Fruit fly (Drosophila melanogaster) whole organism, embryonic: ENCODE measurements around the gene Ilp6.

Experiments
- CG10147 ChIP-seq: fragments of 200-800 bp; sonication (Bioruptor generic); optimal IDR thresholded peaks from 2 replicates; lab custom pipeline; 2019; ENCODE audit warnings: missing biosample characterization, mild to moderate bottlenecking, missing genetic modification characterization, moderate library complexity
- CG1024 ChIP-seq: fragments of 200-800 bp; sonication (Bioruptor generic); IDR thresholded peaks from 2 replicates; pipeline ENCODE4 v1.3.6; 2022; ENCODE audit warnings: missing biosample characterization, missing genetic modification characterization
- CG10431 ChIP-seq: fragments of 200-800 bp; sonication (Bioruptor generic); optimal IDR thresholded peaks from 3 replicates; lab custom pipeline; 2018; ENCODE audit warnings: missing biosample characterization, mild to moderate bottlenecking, missing genetic modification characterization
- CG10959 ChIP-seq: fragments of 200-800 bp; sonication (Bioruptor generic); IDR thresholded peaks from 2 replicates; pipeline ENCODE4 v1.3.6; 2022; ENCODE audit warnings: missing biosample characterization, missing genetic modification characterization
- CG11723 ChIP-seq: fragments of 200-800 bp; sonication (Bioruptor generic); optimal IDR thresholded peaks from 2 replicates; lab custom pipeline; 2017; ENCODE audit warnings: missing biosample characterization, mild to moderate bottlenecking, missing genetic modification characterization
- CG17186 ChIP-seq: fragments of 200-800 bp; sonication (Bioruptor generic); optimal IDR thresholded peaks from 3 replicates; lab custom pipeline; 2017; ENCODE audit warnings: missing biosample characterization, missing genetic modification reagents, missing genetic modification characterization
- CG17385 ChIP-seq: fragments of 200-800 bp; sonication (Bioruptor generic); optimal IDR thresholded peaks from 3 replicates; lab custom pipeline; 2018; ENCODE audit warnings: missing biosample characterization, mild to moderate bottlenecking, missing genetic modification characterization
- CG17568 ChIP-seq: fragments of 200-800 bp; sonication (Bioruptor generic); optimal IDR thresholded peaks from 2 replicates; lab custom pipeline; 2018; ENCODE audit warnings: missing biosample characterization, mild to moderate bottlenecking, missing genetic modification characterization, moderate library complexity
- CG18764 ChIP-seq: fragments of 200-800 bp; sonication (Bioruptor generic); optimal IDR thresholded peaks from 3 replicates; lab custom pipeline; 2016; ENCODE audit warnings: missing biosample characterization, missing genetic modification characterization
- CG2875 ChIP-seq: fragments of 200-800 bp; sonication (Bioruptor generic); optimal IDR thresholded peaks from 2 replicates; lab custom pipeline; 2017; ENCODE audit warnings: missing biosample characterization, mild to moderate bottlenecking, missing genetic modification characterization, missing genetic modification reagents
- CG3163 ChIP-seq: fragments of 200-800 bp; sonication (Bioruptor generic); optimal IDR thresholded peaks from 3 replicates; lab custom pipeline; 2016; ENCODE audit warnings: missing biosample characterization, missing genetic modification characterization
- CG32767 ChIP-seq: fragments of 200-800 bp; sonication (Bioruptor generic); IDR thresholded peaks from 2 replicates; pipeline ENCODE4 v1.3.6; 2022; ENCODE audit warnings: missing biosample characterization, missing genetic modification characterization
- CG32772 ChIP-seq: fragments of 200-800 bp; sonication (Bioruptor generic); IDR thresholded peaks from 2 replicates; pipeline ENCODE4 v1.3.6; 2022; ENCODE audit warnings: missing biosample characterization, missing genetic modification characterization
- CG34376 ChIP-seq: fragments of 200-800 bp; sonication (Bioruptor generic); optimal IDR thresholded peaks from 2 replicates; lab custom pipeline; 2018; ENCODE audit warnings: missing biosample characterization, mild to moderate bottlenecking, missing genetic modification characterization
- CG42726 ChIP-seq: fragments of 200-800 bp; sonication (Bioruptor generic); IDR thresholded peaks from 2 replicates; pipeline ENCODE4 v1.3.6; 2022; ENCODE audit warnings: missing biosample characterization, missing genetic modification characterization; ENCODE audit not compliant: partially characterized antibody
- CG4282 ChIP-seq: fragments of 200-800 bp; sonication (Bioruptor generic); optimal IDR thresholded peaks from 2 replicates; lab custom pipeline; 2016; ENCODE audit warnings: missing biosample characterization, missing genetic modification characterization
- CG4328 ChIP-seq: fragments of 200-800 bp; sonication (Bioruptor generic); optimal IDR thresholded peaks from 3 replicates; lab custom pipeline; 2017; ENCODE audit warnings: missing biosample characterization, missing genetic modification reagents, missing genetic modification characterization
- CG8089 ChIP-seq: fragments of 200-800 bp; sonication (Bioruptor generic); optimal IDR thresholded peaks from 3 replicates; lab custom pipeline; 2016; ENCODE audit warnings: missing biosample characterization, missing genetic modification characterization
- CG8478 ChIP-seq: fragments of >200 bp; optimal IDR thresholded peaks from 2 replicates; lab custom pipeline; 2018
- CG9797 ChIP-seq: fragments of 200-800 bp; sonication (Bioruptor generic); optimal IDR thresholded peaks from 3 replicates; lab custom pipeline; 2018; ENCODE audit warnings: missing biosample characterization, mild to moderate bottlenecking, missing genetic modification characterization
- Dad ChIP-seq: fragments of 200-800 bp; sonication (Bioruptor generic); optimal IDR thresholded peaks from 3 replicates; lab custom pipeline; 2016; ENCODE audit warnings: missing biosample characterization, missing genetic modification characterization
- Dp ChIP-seq: fragments of 200-800 bp; sonication (Bioruptor generic); optimal IDR thresholded peaks from 2 replicates; lab custom pipeline; 2018; ENCODE audit warnings: missing biosample characterization, mild to moderate bottlenecking, missing genetic modification characterization, moderate library complexity
- ERR ChIP-seq: fragments of 200-800 bp; sonication (Bioruptor generic); optimal IDR thresholded peaks from 2 replicates; lab custom pipeline; 2016; ENCODE audit warnings: missing biosample characterization, missing genetic modification characterization
- Fer1 ChIP-seq: fragments of 200-800 bp; sonication (Bioruptor generic); optimal IDR thresholded peaks from 2 replicates; lab custom pipeline; 2017; ENCODE audit warnings: missing biosample characterization, mild to moderate bottlenecking, missing genetic modification characterization
- HmgZ ChIP-seq: fragments of 200-800 bp; sonication (Bioruptor generic); optimal IDR thresholded peaks from 2 replicates; lab custom pipeline; 2018; ENCODE audit warnings: missing biosample characterization, mild to moderate bottlenecking, missing genetic modification characterization
- MBD-R2 ChIP-seq: fragments of 200-800 bp; sonication (Bioruptor generic); IDR thresholded peaks from 2 replicates; pipeline ENCODE4 v1.3.6; 2022; ENCODE audit warnings: missing biosample characterization, missing genetic modification characterization
- Rfx ChIP-seq: fragments of 200-800 bp; sonication (Bioruptor generic); IDR thresholded peaks from 2 replicates; pipeline ENCODE4 v1.3.6; 2022; ENCODE audit warnings: missing biosample characterization, missing genetic modification characterization
- Rx ChIP-seq: fragments of 200-800 bp; sonication (Bioruptor generic); IDR thresholded peaks from 2 replicates; pipeline ENCODE4 v1.3.6; 2022; ENCODE audit warnings: missing biosample characterization, missing genetic modification characterization
- Sry-β ChIP-seq: fragments of 200-800 bp; sonication (Bioruptor generic); optimal IDR thresholded peaks from 2 replicates; lab custom pipeline; 2018; ENCODE audit warnings: missing biosample characterization, mild to moderate bottlenecking, missing genetic modification characterization, moderate library complexity
- chif ChIP-seq, 2 experiments: fragments of 200-800 bp; sonication (Bioruptor generic); optimal IDR thresholded peaks; 3 replicates each; lab custom pipeline; 2016; ENCODE audit warnings: missing biosample characterization in 2 of 2, missing genetic modification characterization in 2 of 2
- dm ChIP-seq: fragments of 200-800 bp; sonication (Bioruptor generic); optimal IDR thresholded peaks from 3 replicates; lab custom pipeline; 2016; ENCODE audit warnings: missing biosample characterization, missing genetic modification characterization
- emc ChIP-seq: fragments of 200-800 bp; sonication (Bioruptor generic); optimal IDR thresholded peaks from 2 replicates; lab custom pipeline; 2016; ENCODE audit warnings: missing biosample characterization, missing genetic modification characterization
- en ChIP-seq: fragments of 200-800 bp; sonication (Bioruptor generic); optimal IDR thresholded peaks from 2 replicates; lab custom pipeline; 2016; ENCODE audit warnings: missing biosample characterization, missing genetic modification characterization
- kah ChIP-seq: fragments of 200-800 bp; sonication (Bioruptor generic); optimal IDR thresholded peaks from 2 replicates; lab custom pipeline; 2018; ENCODE audit warnings: missing biosample characterization, mild to moderate bottlenecking, missing genetic modification characterization
- ken ChIP-seq: fragments of 200-800 bp; sonication (Bioruptor generic); IDR thresholded peaks from 3 replicates; pipeline ENCODE4 v1.3.6; 2022; ENCODE audit warnings: missing biosample characterization, missing genetic modification characterization
- lab ChIP-seq: fragments of 200-800 bp; sonication (Bioruptor generic); optimal IDR thresholded peaks from 3 replicates; lab custom pipeline; 2017; ENCODE audit warnings: missing biosample characterization, missing genetic modification characterization, mild to moderate bottlenecking, moderate library complexity, missing genetic modification reagents
- nau ChIP-seq: fragments of 200-800 bp; sonication (Bioruptor generic); optimal IDR thresholded peaks from 3 replicates; lab custom pipeline; 2017; ENCODE audit warnings: missing biosample characterization, mild to moderate bottlenecking, missing genetic modification characterization, missing genetic modification reagents
- pb ChIP-seq: fragments of 200-800 bp; sonication (Bioruptor generic); optimal IDR thresholded peaks from 3 replicates; lab custom pipeline; 2016; ENCODE audit warnings: missing biosample characterization, missing genetic modification characterization
- phol ChIP-seq: fragments of 200-800 bp; sonication (Bioruptor generic); optimal IDR thresholded peaks from 3 replicates; lab custom pipeline; 2018; ENCODE audit warnings: missing biosample characterization, mild to moderate bottlenecking, missing genetic modification characterization, moderate library complexity
- pzg ChIP-seq: fragments of 200-800 bp; sonication (Bioruptor generic); optimal IDR thresholded peaks from 3 replicates; lab custom pipeline; 2018; ENCODE audit warnings: missing biosample characterization, mild to moderate bottlenecking, missing genetic modification characterization, moderate library complexity
- ranshi ChIP-seq: fragments of 200-800 bp; sonication (Bioruptor generic); IDR thresholded peaks from 2 replicates; pipeline ENCODE4 v1.3.6; 2022; ENCODE audit warnings: missing biosample characterization, missing genetic modification characterization
- sc ChIP-seq, 3 experiments: fragments of >200 bp in 2 of 3; fragments of 200-800 bp in 1 of 3; sonication (Bioruptor generic) in 1 of 3; optimal IDR thresholded peaks; 2 replicates in 2 of 3; 3 replicates in 1 of 3; lab custom pipeline; 2017; ENCODE audit warnings: mild to moderate bottlenecking in 1 of 3, missing biosample characterization in 1 of 3, missing genetic modification characterization in 1 of 3, missing genetic modification reagents in 1 of 3
- scrt ChIP-seq: fragments of 200-800 bp; sonication (Bioruptor generic); optimal IDR thresholded peaks from 2 replicates; lab custom pipeline; 2018; ENCODE audit warnings: missing biosample characterization, mild to moderate bottlenecking, missing genetic modification characterization, moderate library complexity
- stwl ChIP-seq: fragments of 200-800 bp; sonication (Bioruptor generic); optimal IDR thresholded peaks from 3 replicates; lab custom pipeline; 2018; ENCODE audit warnings: missing biosample characterization, mild to moderate bottlenecking, missing genetic modification characterization, moderate library complexity
- tll ChIP-seq, 2 experiments: fragments of 200-800 bp in 1 of 2; fragments of >200 bp in 1 of 2; sonication (Bioruptor generic) in 1 of 2; optimal IDR thresholded peaks; 2 replicates each; lab custom pipeline; 2017 to 2019; ENCODE audit warnings: missing biosample characterization in 2 of 2, missing genetic modification characterization in 2 of 2, mild to moderate bottlenecking in 1 of 2, moderate library complexity in 1 of 2
- usp ChIP-seq: fragments of >200 bp; optimal IDR thresholded peaks from 2 replicates; lab custom pipeline; 2017; ENCODE audit warnings: missing biosample characterization, missing genetic modification characterization
- wdn ChIP-seq: fragments of 200-800 bp; sonication (Bioruptor generic); IDR thresholded peaks from 2 replicates; pipeline ENCODE4 v1.3.6; 2022; ENCODE audit warnings: missing biosample characterization, missing genetic modification characterization
- z ChIP-seq: fragments of 200-800 bp; sonication (Bioruptor generic); IDR thresholded peaks from 3 replicates; pipeline ENCODE4 v1.3.6; 2022; ENCODE audit warnings: missing biosample characterization, missing genetic modification characterization

Ilp6 gene

DNA sequence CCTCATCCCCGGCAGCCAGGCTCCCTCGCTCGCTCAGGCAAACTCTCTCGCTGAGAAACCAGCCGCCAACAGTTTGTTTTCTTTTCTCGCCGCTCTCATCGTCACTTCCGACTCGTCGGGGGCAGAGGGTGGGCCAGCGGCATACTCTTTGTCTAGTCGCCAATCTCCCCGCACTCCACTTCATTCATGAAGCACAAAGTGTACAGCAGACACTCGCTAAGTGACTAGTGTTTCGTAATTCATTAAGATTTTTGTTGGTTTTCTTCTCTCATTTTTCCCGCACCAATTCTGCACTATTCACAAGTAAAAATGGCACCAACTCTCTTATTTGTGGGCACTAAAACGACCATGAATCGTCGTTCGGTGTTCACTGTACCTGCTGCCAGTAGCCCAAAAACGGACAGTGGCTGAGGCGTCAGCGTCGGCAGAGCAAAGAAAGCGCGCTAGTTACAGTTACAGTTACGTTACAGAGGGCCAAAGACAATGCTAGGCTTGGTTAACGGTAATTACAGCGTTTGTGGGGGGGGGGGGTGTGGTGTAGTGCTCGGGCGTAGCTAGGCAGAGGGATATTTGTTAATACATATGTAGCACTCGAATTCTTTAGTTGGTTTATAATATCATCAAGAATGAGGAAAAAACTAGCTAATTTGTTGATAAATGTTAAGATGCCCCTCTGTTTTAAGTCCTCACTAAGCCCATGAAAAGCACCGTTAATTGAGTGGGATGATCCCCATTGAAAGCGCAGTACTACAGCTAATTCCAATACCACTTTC lies 36.8 kb downstream of the Ilp6 start (continued):
- TF ChIP-seq CG2875 (GFP tag; lab: Kevin White, UChicago), result peak; percentile 99
- peak; percentile 92 for TF ChIP-seq CG34376
- TF ChIP-seq Dp, result peak; percentile 37
- TF ChIP-seq ERR (GFP tag; lab: Kevin White, UChicago), result peak; percentile 98
- TF ChIP-seq CG18764 (GFP tag; lab: Kevin White, UChicago), result peak; percentile 98
- TF ChIP-seq sc (optimal IDR thresholded peaks at IDR 0.05; lab: Kevin White, UChicago), result no peak
- peak; percentile 98 for TF ChIP-seq sc (GFP tag; optimal IDR thresholded peaks at IDR 0.05; lab: Kevin White, UChicago)
- peak; percentile 98 for TF ChIP-seq CG32767 (GFP tag; lab: Robert Waterston, UW)
- peak; percentile 60 for TF ChIP-seq CG9797 (GFP tag; lab: Kevin White, UChicago)
- peak; percentile 89 for TF ChIP-seq CG4328 (GFP tag; lab: Kevin White, UChicago)
- TF ChIP-seq CG10431 (GFP tag; lab: Kevin White, UChicago), result peak; percentile 95
- TF ChIP-seq CG8089 (GFP tag; lab: Kevin White, UChicago), result peak; percentile 99
- peak; percentile 98 for TF ChIP-seq en (GFP tag; lab: Kevin White, UChicago)
- TF ChIP-seq chif (GFP tag; optimal IDR thresholded peaks at IDR 0.05; lab: Kevin White, UChicago), result peak; percentile 99
- TF ChIP-seq pzg (GFP tag; lab: Kevin White, UChicago), result peak; percentile 33
- peak; percentile 99 for TF ChIP-seq ken (GFP tag; lab: Robert Waterston, UW)
- peak; percentile 95 for TF ChIP-seq kah
- TF ChIP-seq wdn (GFP tag; lab: Robert Waterston, UW), result peak; percentile 97
- peak; percentile 99 for TF ChIP-seq HmgZ (tag; lab: Kevin White, UChicago)
- TF ChIP-seq Rx, result peak; percentile 98
- TF ChIP-seq stwl (tag; lab: Kevin White, UChicago), result peak; percentile 34
- peak; percentile 97 for TF ChIP-seq CG10959
- peak; percentile 96 for TF ChIP-seq scrt (GFP tag; lab: Kevin White, UChicago)
- peak; percentile 96 for TF ChIP-seq CG1024
- TF ChIP-seq CG32772 (GFP tag; lab: Robert Waterston, UW), result peak; percentile 99
- peak; percentile 95 for TF ChIP-seq CG17186 (GFP tag; lab: Kevin White, UChicago)
- TF ChIP-seq z, result peak; percentile 76; the same call in 2 of the 3 replicates
- TF ChIP-seq CG3163 (GFP tag; lab: Kevin White, UChicago), result peak; percentile 95
- TF ChIP-seq Rfx, result peak; percentile 99
- peak; percentile 97 for TF ChIP-seq CG10147 (GFP tag; lab: Kevin White, UChicago)
- peak; percentile 99 for TF ChIP-seq Dad
- no peak for TF ChIP-seq CG8478 (lab: Kevin White, UChicago)
- TF ChIP-seq dm (GFP tag; lab: Kevin White, UChicago), result peak; percentile 98
- no peak for TF ChIP-seq usp (GFP tag; lab: Kevin White, UChicago)
- peak in 1 of 2 experiments; percentile 25 for TF ChIP-seq tll (GFP tag; optimal IDR thresholded peaks at IDR 0.05; lab: Kevin White, UChicago)
- peak; percentile 99 for TF ChIP-seq ranshi (GFP tag; lab: Robert Waterston, UW)
- peak; percentile 97 for TF ChIP-seq phol (tag; lab: Kevin White, UChicago)
- peak; percentile 97 for TF ChIP-seq CG17385 (GFP tag; lab: Kevin White, UChicago)
- no peak for TF ChIP-seq CG42726
- peak; percentile 98 for TF ChIP-seq CG4282 (GFP tag; lab: Kevin White, UChicago)
- TF ChIP-seq pb, result peak; percentile 99
- peak; percentile 68 for TF ChIP-seq Sry-β (GFP tag; lab: Kevin White, UChicago)
- TF ChIP-seq lab (GFP tag; lab: Kevin White, UChicago), result peak; percentile 99
- TF ChIP-seq CG11723, result peak; percentile 97
- peak; percentile 98 for TF ChIP-seq MBD-R2 (GFP tag; lab: Robert Waterston, UW)
- TF ChIP-seq emc, result peak; percentile 97
- peak; percentile 98 for TF ChIP-seq nau
- TF ChIP-seq CG17568, result peak; percentile 97
- TF ChIP-seq Fer1 (GFP tag; lab: Kevin White, UChicago), result peak; percentile 98
